Worm (Caenorhabditis elegans) whole organism, young adult: ENCODE measurements around the gene Y57G11C.41.
A peak's percentile ranks its signal among the peaks of the same experiment; 100 is the strongest.
"Not testable (repeated sequence)": the region's sequence is repeated elsewhere in the genome, so short reads cannot be mapped to it uniquely, and the experiment has no call there.

ENCODE experiments used
- B0019.2 ChIP-seq: fragments of 200-800 bp; sonication (Bioruptor generic); conservative IDR thresholded peaks from 2 replicates; pipeline ENCODE4 v1.3.6; 2022; ENCODE audit warnings: missing genetic modification reagents, missing genetic modification characterization, missing compliant biosample characterization
- C06A6.2 ChIP-seq: fragments of 200-800 bp; sonication (Bioruptor generic); conservative IDR thresholded peaks from 2 replicates; pipeline ENCODE4 v1.3.6; 2022; ENCODE audit warnings: missing genetic modification characterization, missing compliant biosample characterization
- F22D6.2 ChIP-seq: sonication (generic microtip); optimal IDR thresholded peaks from 2 replicates; lab custom pipeline; 2016; ENCODE audit warnings: mild to moderate bottlenecking, missing genetic modification characterization, missing compliant biosample characterization
- K11D2.4 ChIP-seq: fragments of 200-800 bp; sonication (Bioruptor generic); IDR thresholded peaks from 2 replicates; pipeline ENCODE4 v1.3.6; 2022; ENCODE audit warnings: missing genetic modification reagents, missing genetic modification characterization, missing compliant biosample characterization
- K12H6.12 ChIP-seq: fragments of 200-800 bp; sonication (Bioruptor generic); optimal IDR thresholded peaks from 2 replicates; lab custom pipeline; 2018; ENCODE audit warnings: mild to moderate bottlenecking, missing genetic modification characterization, missing compliant biosample characterization
- T07F8.4 ChIP-seq: sonication (generic microtip); optimal IDR thresholded peaks from 2 replicates; lab custom pipeline; 2016; ENCODE audit warnings: mild to moderate bottlenecking, missing genetic modification characterization, moderate library complexity, missing compliant biosample characterization
- Y53F4B.3 ChIP-seq: fragments of 200-800 bp; sonication (Bioruptor generic); IDR thresholded peaks from 2 replicates; pipeline ENCODE4 v1.3.6; 2022; ENCODE audit warnings: missing genetic modification reagents, missing genetic modification characterization, missing compliant biosample characterization
- Y56A3A.18 ChIP-seq: fragments of 200-800 bp; sonication (Bioruptor generic); IDR thresholded peaks from 2 replicates; pipeline ENCODE4 v1.3.6; 2022; ENCODE audit warnings: missing genetic modification reagents, missing genetic modification characterization, missing compliant biosample characterization
- ZK185.1 ChIP-seq: sonication (generic microtip); optimal IDR thresholded peaks from 2 replicates; lab custom pipeline; 2016; ENCODE audit warnings: mild to moderate bottlenecking, missing genetic modification characterization, missing compliant biosample characterization; ENCODE audit not compliant: poor library complexity, severe bottlenecking
- akir-1 ChIP-seq: fragments of 200-800 bp; sonication (Bioruptor generic); optimal IDR thresholded peaks from 2 replicates; lab custom pipeline; 2018; ENCODE audit warnings: mild to moderate bottlenecking, missing genetic modification characterization, moderate library complexity, missing compliant biosample characterization
- attf-5 ChIP-seq: fragments of 200-800 bp; sonication (Bioruptor generic); optimal IDR thresholded peaks from 2 replicates; lab custom pipeline; 2018; ENCODE audit warnings: mild to moderate bottlenecking, missing genetic modification characterization, missing compliant biosample characterization
- attf-6 ChIP-seq: fragments of 200-800 bp; sonication (Bioruptor generic); IDR thresholded peaks from 2 replicates; pipeline ENCODE4 v1.3.6; 2022; ENCODE audit warnings: missing genetic modification reagents, missing genetic modification characterization, missing compliant biosample characterization
- ceh-91 ChIP-seq: fragments of 200-800 bp; sonication (Bioruptor generic); IDR thresholded peaks from 2 replicates; pipeline ENCODE4 v1.3.6; 2022; ENCODE audit warnings: missing genetic modification reagents, missing genetic modification characterization, missing compliant biosample characterization
- efl-1 ChIP-seq: fragments of 150-350 bp; optimal IDR thresholded peaks from 2 replicates; lab custom pipeline; 2014; ENCODE audit warnings: missing biosample characterization, missing genetic modification reagents, missing genetic modification characterization
- egrh-3 ChIP-seq: fragments of 200-800 bp; sonication (Bioruptor generic); IDR thresholded peaks from 2 replicates; pipeline ENCODE4 v1.3.6; 2022; ENCODE audit warnings: missing genetic modification reagents, missing genetic modification characterization, missing compliant biosample characterization
- ets-4 ChIP-seq: fragments of 200-800 bp; sonication (Bioruptor generic); optimal IDR thresholded peaks from 2 replicates; lab custom pipeline; 2018; ENCODE audit warnings: mild to moderate bottlenecking, missing genetic modification characterization, missing compliant biosample characterization
- fkh-3 ChIP-seq: sonication (generic microtip); optimal IDR thresholded peaks from 2 replicates; lab custom pipeline; 2016; ENCODE audit warnings: mild to moderate bottlenecking, missing genetic modification characterization, missing compliant biosample characterization
- hlh-12 ChIP-seq: sonication (generic microtip); optimal IDR thresholded peaks from 2 replicates; lab custom pipeline; 2016; ENCODE audit warnings: missing genetic modification characterization, missing compliant biosample characterization
- hsf-1 ChIP-seq: fragments of 200-800 bp; sonication (Bioruptor generic); IDR thresholded peaks from 2 replicates; pipeline ENCODE4 v1.3.6; 2022; ENCODE audit warnings: missing genetic modification reagents, missing genetic modification characterization, missing compliant biosample characterization
- let-607 ChIP-seq, 2 experiments: fragments of 200-800 bp in 1 of 2; sonication (Bioruptor generic) in 1 of 2; sonication (generic microtip) in 1 of 2; optimal IDR thresholded peaks; 2 replicates each; lab custom pipeline; 2016 to 2018; ENCODE audit warnings: mild to moderate bottlenecking in 2 of 2, missing compliant biosample characterization in 2 of 2, missing genetic modification characterization in 2 of 2, moderate library complexity in 2 of 2, missing genotype in 1 of 2
- mcd-1 ChIP-seq: fragments of 200-800 bp; sonication (Bioruptor generic); IDR thresholded peaks from 2 replicates; pipeline ENCODE4 v1.3.6; 2022; ENCODE audit warnings: missing genetic modification reagents, missing genetic modification characterization, missing compliant biosample characterization
- nfya-1 ChIP-seq: sonication (generic microtip); optimal IDR thresholded peaks from 2 replicates; lab custom pipeline; 2017; ENCODE audit warnings: antibody characterized with exemption, missing compliant biosample characterization, missing genetic modification characterization, borderline replicate concordance; ENCODE audit not compliant: insufficient read depth
- nhr-27 ChIP-seq: fragments of 200-800 bp; sonication (Bioruptor generic); optimal IDR thresholded peaks from 2 replicates; lab custom pipeline; 2018; ENCODE audit warnings: mild to moderate bottlenecking, missing genetic modification characterization, moderate library complexity, missing compliant biosample characterization
- rcor-1 ChIP-seq: fragments of 200-800 bp; sonication (Bioruptor generic); IDR thresholded peaks from 2 replicates; pipeline ENCODE4 v1.3.6; 2022; ENCODE audit warnings: missing genetic modification reagents, missing genetic modification characterization, missing compliant biosample characterization
- repo-1 ChIP-seq: sonication (generic microtip); optimal IDR thresholded peaks from 2 replicates; lab custom pipeline; 2017; ENCODE audit warnings: mild to moderate bottlenecking, missing genetic modification characterization, missing compliant biosample characterization
- rpc-1 ChIP-seq, 2 experiments: fragments of 150-350 bp in 1 of 2; sonication (generic microtip) in 1 of 2; optimal IDR thresholded peaks; 2 replicates each; lab custom pipeline; 2014 to 2018; ENCODE audit warnings: missing biosample characterization in 1 of 2, missing genetic modification characterization in 1 of 2, missing genetic modification reagents in 1 of 2, missing genotype in 1 of 2
- snpc-4 ChIP-seq, 5 experiments: fragments of 150-350 bp in 1 of 5; sonication (generic microtip) in 4 of 5; optimal IDR thresholded peaks; 2 replicates each; lab custom pipeline; 2014 to 2018; ENCODE audit warnings: missing genetic modification characterization in 5 of 5, missing biosample characterization in 3 of 5, antibody characterized with exemption in 2 of 5, mild to moderate bottlenecking in 2 of 5, missing compliant biosample characterization in 2 of 5, missing genotype in 2 of 5, moderate library complexity in 2 of 5, missing genetic modification reagents in 1 of 5
- unc-62 ChIP-seq: fragments of 150-350 bp; optimal IDR thresholded peaks from 2 replicates; lab custom pipeline; 2014; ENCODE audit warnings: missing biosample characterization, missing genetic modification reagents, missing genetic modification characterization
- xnd-1 ChIP-seq: sonication (generic microtip); optimal IDR thresholded peaks from 2 replicates; lab custom pipeline; 2016; ENCODE audit warnings: missing genotype, missing genetic modification reagents, missing genetic modification characterization, missing compliant biosample characterization
- ztf-25 ChIP-seq: fragments of 200-800 bp; sonication (Bioruptor generic); IDR thresholded peaks from 2 replicates; pipeline ENCODE4 v1.3.6; 2022; ENCODE audit warnings: missing genetic modification reagents, missing genetic modification characterization, missing compliant biosample characterization
- ztf-6 ChIP-seq: fragments of 200-800 bp; sonication (Bioruptor generic); IDR thresholded peaks from 2 replicates; pipeline ENCODE4 v1.3.6; 2022; ENCODE audit warnings: missing genetic modification reagents, missing genetic modification characterization, missing compliant biosample characterization

Gene Y57G11C.41

DNA sequence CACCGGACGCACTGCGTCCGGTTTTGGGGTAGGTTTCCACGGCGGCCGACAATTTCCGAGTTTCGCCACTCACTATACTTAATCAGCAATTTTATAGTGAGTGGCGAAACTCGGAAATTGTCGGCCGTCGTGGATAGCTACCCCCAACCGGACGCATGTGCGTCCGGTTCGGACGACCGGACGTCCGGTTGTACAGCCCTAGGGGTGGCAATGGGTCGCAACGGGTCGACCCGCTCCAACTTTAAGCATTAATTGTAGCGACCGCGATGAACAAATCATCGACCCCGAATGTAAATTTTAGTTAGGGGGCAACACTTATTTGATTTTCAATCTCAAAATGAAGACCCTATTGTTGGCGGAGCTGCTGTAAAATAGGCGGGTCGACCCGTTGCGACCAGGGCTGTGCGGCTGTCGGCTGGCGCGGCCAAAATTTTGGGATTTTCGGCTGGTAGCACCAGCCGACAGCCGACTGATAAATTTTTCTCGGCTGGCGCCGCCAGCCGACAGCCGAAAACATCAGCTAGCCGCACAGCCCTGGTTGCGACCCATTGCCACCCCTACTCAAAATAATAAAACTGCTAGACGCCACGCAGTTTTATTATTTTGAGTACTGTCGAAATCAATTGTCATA lies 41.5 kb upstream of the Y57G11C.41 start:
- TF ChIP-seq attf-6 (GFP tag; lab: Robert Waterston, UW): peak; percentile 90
- TF ChIP-seq egrh-3 (GFP tag; lab: Robert Waterston, UW): peak; percentile 51; the same call in 1 of the 2 replicates
- TF ChIP-seq snpc-4 (GFP tag; optimal IDR thresholded peaks at IDR 0.05; lab: Kevin White, UChicago): not testable (repeated sequence)
- peak in 2 of 4 experiments; percentile 81 to 94 for TF ChIP-seq snpc-4 (tag; optimal IDR thresholded peaks at IDR 0.05; lab: Kevin White, UChicago)

DNA sequence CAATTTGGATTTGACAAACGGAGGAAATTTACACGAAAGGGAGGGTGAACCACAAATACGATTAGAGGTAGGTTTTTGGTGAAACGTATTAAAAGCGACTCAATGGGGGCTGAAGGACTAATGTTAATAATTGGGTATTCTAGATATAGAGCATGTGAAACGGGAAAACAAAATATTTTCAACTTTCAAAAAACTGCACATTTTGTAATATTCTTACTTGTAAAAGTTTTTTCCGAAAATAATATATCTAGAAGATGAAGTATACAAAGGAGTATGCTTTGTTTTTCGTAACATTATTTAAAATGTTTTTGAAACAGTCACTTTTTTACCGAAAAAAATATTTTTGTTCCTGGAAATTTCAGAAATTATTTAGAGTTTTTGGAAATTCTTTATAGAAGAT lies 35.7 kb upstream of the Y57G11C.41 start:
- TF ChIP-seq C06A6.2 (GFP tag; lab: Robert Waterston, UW): no peak
- TF ChIP-seq fkh-3: no peak
- TF ChIP-seq efl-1 (GFP tag; lab: Kevin White, UChicago): no peak
- no peak for TF ChIP-seq ztf-6 (GFP tag; lab: Robert Waterston, UW)
- TF ChIP-seq mcd-1 (GFP tag; lab: Robert Waterston, UW): no peak
- TF ChIP-seq nhr-27 (tag; lab: Kevin White, UChicago): no peak
- no peak for TF ChIP-seq ztf-25
- no peak for TF ChIP-seq ceh-91 (GFP tag; lab: Robert Waterston, UW)
- TF ChIP-seq Y53F4B.3 (GFP tag; lab: Robert Waterston, UW): no peak
- no peak for TF ChIP-seq ets-4 (GFP tag; lab: Kevin White, UChicago)
- no peak for TF ChIP-seq nfya-1
- no peak for TF ChIP-seq akir-1 (GFP tag; lab: Kevin White, UChicago)
- no peak for TF ChIP-seq B0019.2 (GFP tag; lab: Robert Waterston, UW)
- no peak for TF ChIP-seq F22D6.2
- TF ChIP-seq hlh-12 (tag; lab: Kevin White, UChicago): no peak
- TF ChIP-seq rpc-1 (optimal IDR thresholded peaks at IDR 0.05; lab: Kevin White, UChicago): no peak
- no peak for TF ChIP-seq rpc-1 (tag; optimal IDR thresholded peaks at IDR 0.05; lab: Kevin White, UChicago)

DNA sequence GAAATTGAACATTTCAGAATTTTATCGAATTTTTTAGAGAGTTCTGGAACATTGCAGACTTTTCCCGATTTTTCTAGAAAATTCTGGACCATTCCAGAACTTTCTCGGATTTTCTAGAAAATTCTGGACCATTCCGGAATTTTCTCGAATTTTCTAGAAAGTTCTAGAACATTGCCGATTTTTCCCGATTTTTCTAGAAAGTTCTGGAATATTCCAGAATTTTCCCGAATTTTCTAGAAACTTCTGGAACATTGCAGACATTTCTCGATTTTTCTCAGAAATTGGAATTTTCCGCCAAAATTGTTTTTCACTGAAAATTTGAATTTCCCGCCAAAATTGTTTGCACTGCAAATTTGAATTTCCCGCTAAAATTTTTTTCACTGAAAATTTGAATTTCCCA lies 34.0 kb upstream of the Y57G11C.41 start:
- TF ChIP-seq hsf-1: peak; percentile 92

DNA sequence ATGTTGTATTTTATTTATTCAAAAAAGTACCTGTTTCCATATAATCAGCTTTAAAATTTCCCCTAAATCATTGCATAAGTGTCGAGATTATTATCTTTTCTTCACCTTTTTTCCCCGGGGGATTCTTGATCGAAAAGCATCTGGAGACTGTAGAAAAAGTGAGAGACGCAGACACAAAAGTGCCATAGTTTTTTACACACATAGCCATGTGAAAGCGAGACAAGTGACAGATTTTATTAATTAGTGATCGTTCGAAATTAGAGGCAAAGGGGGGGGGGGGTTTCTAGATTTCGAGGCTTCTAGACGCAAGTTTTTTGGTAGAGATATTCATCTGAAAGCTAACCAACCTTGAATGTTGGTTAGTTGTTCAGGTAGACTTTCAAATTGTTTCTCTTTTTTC lies 23.1 kb upstream of the Y57G11C.41 start:
- no peak for TF ChIP-seq unc-62
- TF ChIP-seq attf-5 (GFP tag; lab: Kevin White, UChicago): no peak
- no peak for TF ChIP-seq ZK185.1 (tag; lab: Kevin White, UChicago)
- no peak for TF ChIP-seq T07F8.4 (tag; lab: Kevin White, UChicago)
- TF ChIP-seq repo-1 (tag; lab: Kevin White, UChicago): no peak
- TF ChIP-seq K11D2.4: no peak
- no peak for TF ChIP-seq rcor-1 (GFP tag; lab: Robert Waterston, UW)

DNA sequence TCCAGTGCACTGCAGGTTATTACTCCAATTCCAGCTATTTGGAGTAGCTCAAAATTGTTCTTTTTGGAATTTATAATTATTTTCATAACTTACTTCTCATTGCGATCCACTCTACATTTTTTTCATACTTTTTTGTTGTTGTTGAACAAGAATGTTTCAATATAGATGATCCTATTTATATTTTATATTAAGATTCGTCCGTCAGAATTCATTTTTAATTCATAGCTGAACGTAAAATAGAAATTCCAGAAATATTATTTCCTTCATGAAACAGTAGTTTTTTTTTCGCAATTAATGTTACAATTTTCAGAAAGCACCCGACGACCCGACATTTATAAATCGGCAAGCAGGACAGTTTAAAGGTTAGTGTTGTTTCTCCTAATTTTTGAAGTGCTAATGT lies 22.0 kb upstream of the Y57G11C.41 start, which contains the start of gene Y57G11C.42:
Gene Y57G11C.42, plus strand, starts transcription at position 301 of the 400 bp plus-strand sequence.
- TF ChIP-seq xnd-1 (tag; lab: Kevin White, UChicago) (no peak), snpc-4 (GFP tag; optimal IDR thresholded peaks at IDR 0.05; lab: Kevin White, UChicago) (no peak), snpc-4 (tag; optimal IDR thresholded peaks at IDR 0.05; lab: Kevin White, UChicago) (peak in 1 of 4 experiments; percentile 22)
- TF ChIP-seq, all 124 proteins: peak for 1

DNA sequence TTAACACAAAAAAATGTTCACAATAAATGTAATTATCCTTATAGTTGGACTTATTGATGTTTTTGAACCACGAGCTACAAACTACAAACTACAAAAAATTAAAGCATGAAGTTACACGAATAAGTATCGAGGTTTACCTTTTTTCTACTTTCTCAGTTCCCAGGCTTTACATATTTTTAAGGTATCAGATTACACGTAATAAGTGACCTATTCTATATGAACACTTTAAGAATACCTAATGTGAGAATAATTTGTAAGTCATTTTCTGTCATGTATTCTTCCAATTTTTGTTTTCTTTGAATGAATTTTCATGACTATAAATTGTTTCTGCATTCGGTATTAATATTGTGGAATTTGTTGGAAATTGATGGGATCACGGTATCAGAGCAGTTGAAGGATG lies 9.3 kb upstream of the Y57G11C.41 start, which contains the start of gene lgc-8:
Gene lgc-8, plus strand, starts transcription at position 301 of the 400 bp plus-strand sequence.
- TF ChIP-seq K12H6.12 (tag; lab: Kevin White, UChicago): no peak
- TF ChIP-seq let-607 (tag; optimal IDR thresholded peaks at IDR 0.05; lab: Kevin White, UChicago): no peak
- no peak for TF ChIP-seq Y56A3A.18 (GFP tag; lab: Robert Waterston, UW)
